Fruit fly (Drosophila melanogaster) whole organism: ENCODE measurements around the gene CG31627.

Experiments used
- CG8478 ChIP-seq: fragments of >200 bp; optimal IDR thresholded peaks from 2 replicates; lab custom pipeline; 2018; ENCODE audit warnings: inconsistent platforms
- Dll ChIP-seq: fragments of >200 bp; optimal IDR thresholded peaks from 2 replicates; lab custom pipeline; 2017
- EcR ChIP-seq, 2 experiments: fragments of >200 bp; optimal IDR thresholded peaks; 2 replicates each; lab custom pipeline; 2017; ENCODE audit warnings: missing biosample characterization in 2 of 2, missing genetic modification characterization in 2 of 2, missing genetic modification reagents in 2 of 2
- pan ChIP-seq: fragments of >200 bp; optimal IDR thresholded peaks from 2 replicates; lab custom pipeline; 2017
- psq ChIP-seq: fragments of >200 bp; optimal IDR thresholded peaks from 2 replicates; lab custom pipeline; 2017
- usp ChIP-seq: fragments of >200 bp; optimal IDR thresholded peaks from 2 replicates; lab custom pipeline; 2017; ENCODE audit warnings: missing biosample characterization, missing genetic modification characterization, mixed read lengths

DNA sequence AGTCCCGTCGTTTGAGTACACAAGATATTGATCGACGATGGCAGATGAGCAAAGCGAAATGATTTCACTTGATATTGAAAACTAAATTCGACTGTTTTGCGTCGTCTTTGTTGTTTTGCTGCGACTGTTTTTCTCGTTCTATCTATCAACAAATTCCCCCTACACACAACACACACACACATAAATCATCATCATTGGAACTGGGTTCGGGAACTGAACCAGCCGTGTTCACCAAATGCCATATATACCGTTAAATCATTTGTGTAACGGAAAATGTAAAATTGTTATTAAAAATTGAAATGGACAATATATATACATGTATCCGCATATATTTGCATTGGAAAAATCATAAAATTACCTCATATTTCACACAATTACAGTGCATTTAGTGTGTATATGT, 47.4 kb downstream of the CG31627 start, which contains the start of gene Atg18b:
- TF ChIP-seq CG8478 (no peak), psq (no peak), usp (GFP tag; lab: Kevin White, UChicago) (no peak), EcR (GFP tag; optimal IDR thresholded peaks at IDR 0.05; lab: Kevin White, UChicago) (no peak), Dll (lab: Kevin White, UChicago) (no peak), pan (lab: Kevin White, UChicago) (no peak)
